Worm (Caenorhabditis elegans): ENCODE data around the gene igeg-2.

Gene igeg-2

ce11 chrX:11474605-11475385 lies 28.4 kb upstream of the igeg-2 start (continued):
- TF ChIP-seq R02D3.7 (tag; optimal IDR thresholded peaks at IDR 0.05): no peak
- peak; percentile 16 for TF ChIP-seq ama-1 (optimal IDR thresholded peaks at IDR 0.05)
- no peak for TF ChIP-seq T26A8.4 (GFP tag; IDR thresholded peaks at IDR 0.05)
- no peak for TF ChIP-seq F10B5.3 (tag; optimal IDR thresholded peaks at IDR 0.05)
- TF ChIP-seq nhr-237 (tag; optimal IDR thresholded peaks at IDR 0.05): no peak
- no peak for TF ChIP-seq Y48G9A.11 (GFP tag; IDR thresholded peaks at IDR 0.05)
- no peak for TF ChIP-seq lin-39 (tag; optimal IDR thresholded peaks at IDR 0.05)
- no peak for TF ChIP-seq ceh-28 (tag; optimal IDR thresholded peaks at IDR 0.05)
- no peak for TF ChIP-seq skn-1 (tag; optimal IDR thresholded peaks at IDR 0.05)
- TF ChIP-seq nhr-6 (tag; optimal IDR thresholded peaks at IDR 0.05): no peak
- no peak for TF ChIP-seq egl-27 (tag; optimal IDR thresholded peaks at IDR 0.05)
- no peak for TF ChIP-seq daf-12 (tag; optimal IDR thresholded peaks at IDR 0.05)
- no peak for TF ChIP-seq mdl-1 (tag; optimal IDR thresholded peaks at IDR 0.05)
- no peak for TF ChIP-seq zip-11 (GFP tag; IDR thresholded peaks at IDR 0.05)
- TF ChIP-seq ceh-82 (tag; optimal IDR thresholded peaks at IDR 0.05): no peak
- no peak for TF ChIP-seq cey-2 (tag; optimal IDR thresholded peaks at IDR 0.05; ENCODE audit: borderline replicate concordance, insufficient read depth)
- peak; percentile 65 for TF ChIP-seq hlh-30 (tag; optimal IDR thresholded peaks at IDR 0.05; ENCODE audit: insufficient read depth)
- TF ChIP-seq vab-7 (GFP tag; IDR thresholded peaks at IDR 0.05): no peak
- TF ChIP-seq F26F4.8 (GFP tag; conservative IDR thresholded peaks at IDR 0.05): no peak
- TF ChIP-seq daf-16 (GFP tag; optimal IDR thresholded peaks at IDR 0.05): peak in 1 of 2 experiments; percentile 34
- TF ChIP-seq daf-16 (tag; optimal IDR thresholded peaks at IDR 0.05): no peak
- no peak for TF ChIP-seq nhr-28 (tag; optimal IDR thresholded peaks at IDR 0.05)
- TF ChIP-seq attf-4 (tag; optimal IDR thresholded peaks at IDR 0.05): no peak
- TF ChIP-seq F44E2.7 (GFP tag; IDR thresholded peaks at IDR 0.05): no peak
- TF ChIP-seq D1046.2 (GFP tag; IDR thresholded peaks at IDR 0.05): no peak
- no peak for TF ChIP-seq T20F7.1 (GFP tag; optimal IDR thresholded peaks at IDR 0.05)
- TF ChIP-seq ZK546.5 (tag; optimal IDR thresholded peaks at IDR 0.05): no peak
- no peak for TF ChIP-seq nhr-111 (GFP tag; optimal IDR thresholded peaks at IDR 0.05)
- peak; percentile 12 for TF ChIP-seq hlh-11 (tag; optimal IDR thresholded peaks at IDR 0.05)
- TF ChIP-seq rbr-2 (tag; optimal IDR thresholded peaks at IDR 0.05): no peak
- no peak for TF ChIP-seq ceh-20 (GFP tag; IDR thresholded peaks at IDR 0.05)

ce11 chrX:11474149-11474585 lies 27.7 kb upstream of the igeg-2 start:
- TF ChIP-seq mes-2 (tag; optimal IDR thresholded peaks at IDR 0.05; ENCODE audit: poor library complexity, severe bottlenecking): no peak
- no peak for TF ChIP-seq lsy-2 (tag; optimal IDR thresholded peaks at IDR 0.05)
- TF ChIP-seq mdl-1 (tag; optimal IDR thresholded peaks at IDR 0.05): peak in 1 of 2 experiments; percentile 7
- TF ChIP-seq spr-1 (tag; optimal IDR thresholded peaks at IDR 0.05): no peak
- TF ChIP-seq mxl-3 (GFP tag; optimal IDR thresholded peaks at IDR 0.05): peak; percentile 7
- no peak for TF ChIP-seq nhr-41 (GFP tag; IDR thresholded peaks at IDR 0.05)
- TF ChIP-seq hif-1 (tag; optimal IDR thresholded peaks at IDR 0.05): no peak
- TF ChIP-seq attf-4 (tag; optimal IDR thresholded peaks at IDR 0.05): no peak
- no peak for TF ChIP-seq nhr-237 (tag; optimal IDR thresholded peaks at IDR 0.05)
- no peak for TF ChIP-seq pha-4 (GFP tag; IDR thresholded peaks at IDR 0.05)
- no peak for TF ChIP-seq pha-4 (tag; optimal IDR thresholded peaks at IDR 0.05)
- no peak for TF ChIP-seq lir-3 (tag; optimal IDR thresholded peaks at IDR 0.05)
- TF ChIP-seq unc-62 (GFP tag; optimal IDR thresholded peaks at IDR 0.05 in 1 of 2): peak in 1 of 2 experiments; percentile 65
- TF ChIP-seq unc-62 (tag; optimal IDR thresholded peaks at IDR 0.05): no peak
- no peak for TF ChIP-seq Y75B8A.6 (GFP tag; IDR thresholded peaks at IDR 0.05)
- TF ChIP-seq aha-1 (tag): peak; percentile 52
- no peak for TF ChIP-seq hmg-1.1 (GFP tag; IDR thresholded peaks at IDR 0.05)

Data from whole organism, L4 larva.